Worm (Caenorhabditis elegans) whole organism, L4 larva: ENCODE results near the gene F36H12.3.
A peak's percentile ranks its signal among the peaks of the same experiment; 100 is the strongest.
"Not testable (repeated sequence)": the region's sequence is repeated elsewhere in the genome, so short reads cannot be mapped to it uniquely, and the experiment has no call there.

Experiments used
- F26F4.8 ChIP-seq: fragments of 200-800 bp; sonication (Bioruptor generic); conservative IDR thresholded peaks from 2 replicates; pipeline ENCODE4 v1.3.6; 2022; ENCODE audit warnings: missing genetic modification characterization, missing compliant biosample characterization
- F49E8.2 ChIP-seq: sonication (generic microtip); optimal IDR thresholded peaks from 2 replicates; lab custom pipeline; 2016; ENCODE audit warnings: missing compliant biosample characterization, mild to moderate bottlenecking, missing genetic modification characterization, borderline replicate concordance
- arid-1 ChIP-seq: fragments of 200-800 bp; sonication (Bioruptor generic); conservative IDR thresholded peaks from 2 replicates; pipeline ENCODE4 v1.3.6; 2022; ENCODE audit warnings: missing genetic modification reagents, missing genetic modification characterization, missing compliant biosample characterization
- ceh-62 ChIP-seq: sonication (generic microtip); optimal IDR thresholded peaks from 2 replicates; lab custom pipeline; 2017; ENCODE audit warnings: missing biosample characterization, missing genetic modification characterization
- dmd-6 ChIP-seq: fragments of 200-800 bp; sonication (Bioruptor generic); IDR thresholded peaks from 2 replicates; pipeline ENCODE4 v1.3.6; 2022; ENCODE audit warnings: missing genetic modification reagents, missing genetic modification characterization, missing compliant biosample characterization
- dpl-1 ChIP-seq: fragments of 150-350 bp; optimal IDR thresholded peaks from 2 replicates; lab custom pipeline; 2014; ENCODE audit warnings: missing biosample characterization, missing genetic modification reagents, missing genetic modification characterization
- duxl-1 ChIP-seq: sonication (generic microtip); optimal IDR thresholded peaks from 2 replicates; lab custom pipeline; 2016; ENCODE audit warnings: mild to moderate bottlenecking, missing genetic modification characterization, moderate library complexity, missing compliant biosample characterization; ENCODE audit not compliant: poor library complexity
- dve-1 ChIP-seq: sonication (generic microtip); optimal IDR thresholded peaks from 2 replicates; lab custom pipeline; 2017; ENCODE audit warnings: antibody characterized with exemption, mild to moderate bottlenecking, missing genetic modification characterization, missing compliant biosample characterization; ENCODE audit not compliant: insufficient read depth
- egl-43 ChIP-seq: fragments of 200-800 bp; sonication (Bioruptor generic); IDR thresholded peaks from 2 replicates; pipeline ENCODE4 v1.3.6; 2022; ENCODE audit warnings: missing genetic modification reagents, missing genetic modification characterization, missing compliant biosample characterization
- fos-1 ChIP-seq: fragments of 150-350 bp; optimal IDR thresholded peaks from 2 replicates; lab custom pipeline; 2014; ENCODE audit warnings: missing biosample characterization, missing genetic modification characterization
- hlh-30 ChIP-seq: sonication (generic microtip); optimal IDR thresholded peaks from 2 replicates; lab custom pipeline; 2017; ENCODE audit warnings: antibody characterized with exemption, mild to moderate bottlenecking, missing genetic modification characterization, missing compliant biosample characterization; ENCODE audit not compliant: insufficient read depth
- lin-38 ChIP-seq: fragments of 200-800 bp; sonication (Bioruptor generic); IDR thresholded peaks from 2 replicates; pipeline ENCODE4 v1.3.6; 2022; ENCODE audit warnings: missing genetic modification reagents, missing genetic modification characterization, missing compliant biosample characterization
- lin-39 ChIP-seq: fragments of 150-350 bp; optimal IDR thresholded peaks from 2 replicates; lab custom pipeline; 2014; ENCODE audit warnings: missing biosample characterization, missing genetic modification reagents, missing genetic modification characterization
- lir-3 ChIP-seq: sonication (generic microtip); optimal IDR thresholded peaks from 2 replicates; lab custom pipeline; 2016; ENCODE audit warnings: mild to moderate bottlenecking, missing genetic modification characterization, missing compliant biosample characterization
- lsy-2 ChIP-seq, 2 experiments: fragments of 150-350 bp in 1 of 2; sonication (generic microtip) in 1 of 2; optimal IDR thresholded peaks; 2 replicates each; lab custom pipeline; 2014 to 2017; ENCODE audit warnings: missing biosample characterization in 2 of 2, missing genetic modification characterization in 2 of 2
- madf-5 ChIP-seq, 2 experiments: fragments of 200-800 bp; sonication (Bioruptor generic); IDR thresholded peaks; 2 replicates each; pipeline ENCODE4 v1.3.6; 2022; ENCODE audit warnings: missing compliant biosample characterization in 2 of 2, missing genetic modification characterization in 2 of 2
- nhr-10 ChIP-seq: fragments of 150-350 bp; optimal IDR thresholded peaks from 2 replicates; lab custom pipeline; 2014; ENCODE audit warnings: missing biosample characterization, missing genetic modification characterization
- nhr-11 ChIP-seq: fragments of 150-350 bp; optimal IDR thresholded peaks from 2 replicates; lab custom pipeline; 2014; ENCODE audit warnings: missing biosample characterization, missing genetic modification characterization
- nhr-111 ChIP-seq: fragments of 200-800 bp; sonication (Bioruptor generic); optimal IDR thresholded peaks from 2 replicates; lab custom pipeline; 2018; ENCODE audit warnings: mild to moderate bottlenecking, missing genetic modification characterization, missing compliant biosample characterization
- nhr-48 ChIP-seq: sonication (generic microtip); optimal IDR thresholded peaks from 2 replicates; lab custom pipeline; 2016; ENCODE audit warnings: mild to moderate bottlenecking, missing genetic modification characterization, missing compliant biosample characterization
- nhr-6 ChIP-seq: fragments of 150-350 bp; optimal IDR thresholded peaks from 2 replicates; lab custom pipeline; 2014; ENCODE audit warnings: missing biosample characterization, missing genetic modification characterization
- nhr-76 ChIP-seq: fragments of 150-350 bp; optimal IDR thresholded peaks from 2 replicates; lab custom pipeline; 2014; ENCODE audit warnings: missing biosample characterization, missing genetic modification characterization
- pha-4 ChIP-seq, 2 experiments: fragments of 150-350 bp in 1 of 2; fragments of 200-800 bp in 1 of 2; sonication (Bioruptor generic) in 1 of 2; IDR thresholded peaks in 1 of 2; optimal IDR thresholded peaks in 1 of 2; 2 replicates each; pipeline versions ENCODE4 v1.3.6 to Lab custom; 2014 to 2022; ENCODE audit warnings: missing genetic modification characterization in 2 of 2, missing genetic modification reagents in 2 of 2, missing biosample characterization in 1 of 2, missing compliant biosample characterization in 1 of 2
- sdz-12 ChIP-seq: fragments of 200-800 bp; sonication (Bioruptor generic); optimal IDR thresholded peaks from 2 replicates; lab custom pipeline; 2018; ENCODE audit warnings: mild to moderate bottlenecking, missing genetic modification characterization, missing compliant biosample characterization
- set-16 ChIP-seq: fragments of 200-800 bp; sonication (Bioruptor generic); IDR thresholded peaks from 2 replicates; pipeline ENCODE4 v1.3.6; 2022; ENCODE audit warnings: missing genetic modification reagents, missing genetic modification characterization, missing compliant biosample characterization
- unc-62 ChIP-seq, 3 experiments: fragments of 150-350 bp in 1 of 3; sonication (generic microtip); optimal IDR thresholded peaks in 2 of 3; peaks in 1 of 3; 1 replicate in 1 of 3; 2 replicates in 2 of 3; lab custom pipeline; 2014 to 2017; ENCODE audit warnings: missing biosample characterization in 3 of 3, missing genetic modification characterization in 3 of 3, missing genetic modification reagents in 3 of 3, missing genotype in 1 of 3
- zfp-3 ChIP-seq: fragments of 200-800 bp; sonication (Bioruptor generic); conservative IDR thresholded peaks from 2 replicates; pipeline ENCODE4 v1.3.6; 2022; ENCODE audit warnings: missing genetic modification reagents, missing genetic modification characterization, missing compliant biosample characterization
- zip-2 ChIP-seq: fragments of 150-350 bp; optimal IDR thresholded peaks from 2 replicates; lab custom pipeline; 2014; ENCODE audit warnings: missing biosample characterization, missing genetic modification characterization

F36H12.3 gene

ce11 chrIV:5272518-5272917, at the start of gene F36H12.3:
Gene F36H12.3, plus strand, starts transcription at chrIV:5272818.
- TF ChIP-seq F49E8.2 (tag; lab: Kevin White, UChicago) (no peak), nhr-10 (tag; lab: Kevin White, UChicago) (no peak), unc-62 (GFP tag; optimal IDR thresholded peaks at IDR 0.05 in 1 of 2; lab: Kevin White, UChicago) (peak in 1 of 2 experiments; percentile 65), unc-62 (tag; optimal IDR thresholded peaks at IDR 0.05; lab: Kevin White, UChicago) (no peak)

- TF ChIP-seq nhr-11 (tag; lab: Kevin White, UChicago) (no peak), hlh-30 (no peak), dmd-6 (GFP tag; lab: Robert Waterston, UW) (no peak), unc-62 (GFP tag; optimal IDR thresholded peaks at IDR 0.05 in 1 of 2; lab: Kevin White, UChicago) (no peak), unc-62 (tag; optimal IDR thresholded peaks at IDR 0.05; lab: Kevin White, UChicago) (no peak), nhr-111 (no peak), lsy-2 (tag; optimal IDR thresholded peaks at IDR 0.05; lab: Kevin White, UChicago) (no peak), dve-1 (no peak), zip-2 (no peak), lin-39 (tag; lab: Kevin White, UChicago) (no peak), nhr-6 (tag; lab: Kevin White, UChicago) (no peak), ceh-62 (no peak)
Observed at ce11 chrIV:5224238-5224637, 48.4 kb upstream of the F36H12.3 start, which contains the start of gene Y59E9AL.8. Gene Y59E9AL.8, minus strand, starts transcription at chrIV:5224338.

- TF ChIP-seq pha-4 (GFP tag; IDR thresholded peaks at IDR 0.05; lab: Robert Waterston, UW), result peak; percentile 29; the same call in 1 of the 2 replicates
- not testable (repeated sequence) for TF ChIP-seq pha-4 (tag; optimal IDR thresholded peaks at IDR 0.05; lab: Kevin White, UChicago)
- TF ChIP-seq set-16 (GFP tag; lab: Robert Waterston, UW), result peak; percentile 82
- TF ChIP-seq F26F4.8 (GFP tag; lab: Robert Waterston, UW), result 0 out of 2 replicates have a peak, but pooled peaks have one; percentile 13
- 0 out of 2 replicates have a peak, but pooled peaks have one; percentile 12 for TF ChIP-seq arid-1 (GFP tag; lab: Robert Waterston, UW)
- TF ChIP-seq, all 104 proteins: peak for 4; not testable (repeated sequence) for 100
Observed at ce11 chrIV:5225277-5225822, 47.3 kb upstream of the F36H12.3 start, which contains the start of gene cylc-1. Gene cylc-1, minus strand, starts transcription at chrIV:5225772.

- TF ChIP-seq hlh-30; dpl-1 (GFP tag; lab: Kevin White, UChicago); set-16 (GFP tag; lab: Robert Waterston, UW): not testable (repeated sequence)
- TF ChIP-seq, all 104 proteins: peak for 0; not testable (repeated sequence) for 104
Observed at ce11 chrIV:5226552-5226951, 46.1 kb upstream of the F36H12.3 start, which contains the start of gene nsph-4.1. Gene nsph-4.1, plus strand, starts transcription at chrIV:5226852.

ce11 chrIV:5228619-5229018, 44.0 kb upstream of the F36H12.3 start, which contains the start of gene thn-6:
Gene thn-6, plus strand, starts transcription at chrIV:5228919.
- TF ChIP-seq egl-43 (GFP tag; lab: Robert Waterston, UW), result no peak
- no peak for TF ChIP-seq madf-5 (GFP tag; IDR thresholded peaks at IDR 0.05; lab: Robert Waterston, UW)
- no peak for TF ChIP-seq nhr-48 (tag; lab: Kevin White, UChicago)
- TF ChIP-seq lin-38 (GFP tag; lab: Robert Waterston, UW), result no peak
- TF ChIP-seq lsy-2 (tag; optimal IDR thresholded peaks at IDR 0.05; lab: Kevin White, UChicago), result no peak
- no peak for TF ChIP-seq nhr-76 (tag; lab: Kevin White, UChicago)
- no peak for TF ChIP-seq arid-1 (GFP tag; lab: Robert Waterston, UW)
- no peak for TF ChIP-seq duxl-1 (tag; lab: Kevin White, UChicago)
- TF ChIP-seq hlh-30, result no peak
- TF ChIP-seq fos-1 (tag; lab: Kevin White, UChicago), result no peak
- TF ChIP-seq lir-3, result no peak

ce11 chrIV:5230530-5230929, 42.1 kb upstream of the F36H12.3 start, which contains the start of gene thn-5:
Gene thn-5, plus strand, starts transcription at chrIV:5230830.
- TF ChIP-seq zfp-3 (GFP tag; lab: Robert Waterston, UW), result no peak
- TF ChIP-seq sdz-12 (GFP tag; lab: Kevin White, UChicago), result no peak
